Worm (Caenorhabditis elegans) whole organism, L2 larva: ENCODE results near the gene C44B12.6.
A peak's percentile ranks its signal among the peaks of the same experiment; 100 is the strongest.

Experiments used
- C34F6.9 ChIP-seq: fragments of 150-350 bp; optimal IDR thresholded peaks from 2 replicates; lab custom pipeline; 2014; ENCODE audit warnings: missing biosample characterization, missing genetic modification characterization
- F13H6.1 ChIP-seq: sonication (generic microtip); optimal IDR thresholded peaks from 2 replicates; lab custom pipeline; 2016; ENCODE audit warnings: missing genetic modification characterization, missing compliant biosample characterization
- R02D3.7 ChIP-seq: fragments of 150-350 bp; optimal IDR thresholded peaks from 2 replicates; lab custom pipeline; 2014; ENCODE audit warnings: missing biosample characterization, missing genetic modification characterization
- Y55F3AM.14 ChIP-seq: fragments of 200-800 bp; sonication (Bioruptor generic); optimal IDR thresholded peaks from 2 replicates; lab custom pipeline; 2018; ENCODE audit warnings: mild to moderate bottlenecking, missing genetic modification characterization, missing compliant biosample characterization
- ZK546.5 ChIP-seq: sonication (generic microtip); optimal IDR thresholded peaks from 2 replicates; lab custom pipeline; 2017; ENCODE audit warnings: missing biosample characterization, missing genetic modification characterization
- aly-2 ChIP-seq: fragments of 150-350 bp; optimal IDR thresholded peaks from 2 replicates; lab custom pipeline; 2014; ENCODE audit warnings: missing biosample characterization, missing genetic modification characterization
- ama-1 ChIP-seq: fragments of 150-350 bp; optimal IDR thresholded peaks from 2 replicates; lab custom pipeline; 2018; ENCODE audit warnings: inconsistent platforms
- blmp-1 ChIP-seq: sonication (generic microtip); optimal IDR thresholded peaks from 2 replicates; lab custom pipeline; 2017; ENCODE audit warnings: missing genetic modification characterization, mild to moderate bottlenecking, missing compliant biosample characterization, antibody characterized with exemption, moderate library complexity; ENCODE audit not compliant: insufficient read depth
- ceh-16 ChIP-seq: fragments of 150-350 bp; optimal IDR thresholded peaks from 2 replicates; lab custom pipeline; 2014; ENCODE audit warnings: missing biosample characterization, missing genetic modification characterization
- ceh-82 ChIP-seq: fragments of 150-350 bp; optimal IDR thresholded peaks from 2 replicates; lab custom pipeline; 2014; ENCODE audit warnings: missing biosample characterization, missing genetic modification characterization
- crh-2 ChIP-seq: sonication (generic microtip); optimal IDR thresholded peaks from 2 replicates; lab custom pipeline; 2017; ENCODE audit warnings: missing biosample characterization, missing genetic modification characterization
- egl-27 ChIP-seq: sonication (generic microtip); optimal IDR thresholded peaks from 3 replicates; lab custom pipeline; 2017; ENCODE audit warnings: missing biosample characterization, missing genetic modification reagents, missing genetic modification characterization
- elt-1 ChIP-seq: fragments of 150-350 bp; optimal IDR thresholded peaks from 2 replicates; lab custom pipeline; 2014; ENCODE audit warnings: missing biosample characterization, missing genetic modification characterization
- elt-3 ChIP-seq: sonication (generic microtip); optimal IDR thresholded peaks from 2 replicates; lab custom pipeline; 2017; ENCODE audit warnings: missing biosample characterization, missing genetic modification characterization
- gmeb-1 ChIP-seq: fragments of 150-350 bp; optimal IDR thresholded peaks from 2 replicates; lab custom pipeline; 2014; ENCODE audit warnings: missing biosample characterization, missing genetic modification characterization
- lin-13 ChIP-seq: fragments of 150-350 bp; optimal IDR thresholded peaks from 2 replicates; lab custom pipeline; 2014; ENCODE audit warnings: missing biosample characterization, missing genetic modification reagents, missing genetic modification characterization
- lin-39 ChIP-seq: fragments of 150-350 bp; optimal IDR thresholded peaks from 2 replicates; lab custom pipeline; 2014; ENCODE audit warnings: missing biosample characterization, missing genetic modification reagents, missing genetic modification characterization
- lsy-2 ChIP-seq, 2 experiments: fragments of 150-350 bp in 1 of 2; sonication (generic microtip) in 1 of 2; optimal IDR thresholded peaks; 2 replicates each; lab custom pipeline; 2014 to 2017; ENCODE audit warnings: missing biosample characterization in 2 of 2, missing genetic modification characterization in 2 of 2
- mab-5 ChIP-seq: fragments of 150-350 bp; optimal IDR thresholded peaks from 2 replicates; lab custom pipeline; 2014; ENCODE audit warnings: missing biosample characterization, missing genetic modification characterization
- mbf-1 ChIP-seq: sonication (generic microtip); optimal IDR thresholded peaks from 2 replicates; lab custom pipeline; 2017; ENCODE audit warnings: missing biosample characterization, missing genetic modification characterization
- mdl-1 ChIP-seq, 2 experiments: fragments of 150-350 bp in 1 of 2; sonication (generic microtip) in 1 of 2; optimal IDR thresholded peaks; 2 replicates each; lab custom pipeline; 2017; ENCODE audit warnings: missing biosample characterization in 2 of 2, missing genetic modification characterization in 2 of 2
- nhr-10 ChIP-seq: sonication (generic microtip); optimal IDR thresholded peaks from 2 replicates; lab custom pipeline; 2017; ENCODE audit warnings: missing biosample characterization, missing genetic modification characterization
- nhr-11 ChIP-seq: fragments of 150-350 bp; optimal IDR thresholded peaks from 2 replicates; lab custom pipeline; 2014; ENCODE audit warnings: missing biosample characterization, missing genetic modification characterization
- nhr-12 ChIP-seq: fragments of 150-350 bp; optimal IDR thresholded peaks from 2 replicates; lab custom pipeline; 2014; ENCODE audit warnings: missing biosample characterization, missing genetic modification characterization
- nhr-129 ChIP-seq: fragments of 150-350 bp; optimal IDR thresholded peaks from 2 replicates; lab custom pipeline; 2014; ENCODE audit warnings: missing biosample characterization, missing genetic modification characterization
- nhr-21 ChIP-seq: fragments of 150-350 bp; optimal IDR thresholded peaks from 2 replicates; lab custom pipeline; 2014; ENCODE audit warnings: missing biosample characterization, missing genetic modification characterization
- nhr-23 ChIP-seq: fragments of 150-350 bp; optimal IDR thresholded peaks from 2 replicates; lab custom pipeline; 2014; ENCODE audit warnings: missing biosample characterization, missing genetic modification reagents, missing genetic modification characterization
- nhr-237 ChIP-seq: fragments of 150-350 bp; optimal IDR thresholded peaks from 2 replicates; lab custom pipeline; 2014; ENCODE audit warnings: missing biosample characterization, missing genetic modification characterization
- nhr-25 ChIP-seq: fragments of 150-350 bp; sonication (generic microtip); optimal IDR thresholded peaks from 3 replicates; lab custom pipeline; 2014; ENCODE audit warnings: missing biosample characterization, missing genetic modification characterization
- nhr-6 ChIP-seq: fragments of 150-350 bp; optimal IDR thresholded peaks from 2 replicates; lab custom pipeline; 2014; ENCODE audit warnings: missing biosample characterization, missing genetic modification characterization
- nhr-77 ChIP-seq: fragments of 150-350 bp; optimal IDR thresholded peaks from 2 replicates; lab custom pipeline; 2014; ENCODE audit warnings: missing biosample characterization, missing genetic modification characterization
- peb-1 ChIP-seq: fragments of 150-350 bp; optimal IDR thresholded peaks from 2 replicates; lab custom pipeline; 2014; ENCODE audit warnings: missing biosample characterization, missing genetic modification characterization
- sem-4 ChIP-seq: fragments of 150-350 bp; optimal IDR thresholded peaks from 2 replicates; lab custom pipeline; 2014; ENCODE audit warnings: missing biosample characterization, missing genetic modification reagents, missing genetic modification characterization
- sma-9 ChIP-seq, 2 experiments: fragments of 150-350 bp in 1 of 2; sonication (generic microtip) in 1 of 2; optimal IDR thresholded peaks; 2 replicates each; lab custom pipeline; 2014 to 2016; ENCODE audit warnings: missing genetic modification characterization in 2 of 2, mild to moderate bottlenecking in 1 of 2, missing biosample characterization in 1 of 2, missing compliant biosample characterization in 1 of 2, missing genetic modification reagents in 1 of 2, moderate library complexity in 1 of 2
- snpc-4 ChIP-seq: fragments of 150-350 bp; optimal IDR thresholded peaks from 2 replicates; lab custom pipeline; 2014; ENCODE audit warnings: missing biosample characterization, missing genetic modification characterization
- unc-39 ChIP-seq: fragments of 150-350 bp; optimal IDR thresholded peaks from 2 replicates; lab custom pipeline; 2014; ENCODE audit warnings: missing biosample characterization, missing genetic modification characterization
- unc-55 ChIP-seq: fragments of 150-350 bp; sonication (generic microtip); optimal IDR thresholded peaks from 3 replicates; lab custom pipeline; 2014; ENCODE audit warnings: missing biosample characterization, missing genetic modification reagents, missing genetic modification characterization
- unc-62 ChIP-seq: fragments of 150-350 bp; optimal IDR thresholded peaks from 2 replicates; lab custom pipeline; 2014; ENCODE audit warnings: missing biosample characterization, missing genetic modification reagents, missing genetic modification characterization
- zag-1 ChIP-seq: fragments of 150-350 bp; optimal IDR thresholded peaks from 2 replicates; lab custom pipeline; 2014; ENCODE audit warnings: missing biosample characterization, missing genetic modification characterization
- ztf-1 ChIP-seq: fragments of 200-800 bp; sonication (Bioruptor generic); conservative IDR thresholded peaks from 2 replicates; pipeline ENCODE4 v1.3.6; 2022; ENCODE audit warnings: missing genetic modification characterization, missing compliant biosample characterization
- ztf-4 ChIP-seq: fragments of 150-350 bp; optimal IDR thresholded peaks from 2 replicates; lab custom pipeline; 2014; ENCODE audit warnings: missing biosample characterization, missing genetic modification characterization

The C44B12.6 gene

DNA sequence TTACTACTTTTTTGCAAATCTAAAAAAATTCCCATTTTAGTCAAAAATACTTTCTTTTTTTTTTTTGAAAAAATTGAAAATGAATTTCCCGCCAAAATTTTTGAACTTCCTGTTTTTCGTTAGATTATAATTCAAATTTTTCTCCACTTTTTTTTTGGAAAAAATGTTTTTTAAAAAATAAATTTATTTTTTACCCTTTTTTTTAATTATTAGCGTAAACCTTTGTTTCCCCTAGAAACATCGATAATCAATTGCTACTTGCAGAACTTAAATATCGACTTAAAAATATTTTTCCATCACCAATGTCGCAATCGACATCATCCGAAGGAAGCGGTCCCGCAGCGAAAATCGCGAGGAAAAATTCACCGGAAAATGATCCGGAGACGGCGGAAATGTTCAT, 33.9 kb upstream of the C44B12.6 start, which contains the start of gene cec-2:
Gene cec-2 (plus strand): TSS at position 301 of the 400 bp plus-strand sequence.
- TF ChIP-seq elt-1 (no peak), nhr-25 (tag; lab: Kevin White, UChicago) (no peak), mbf-1 (tag; lab: Kevin White, UChicago) (no peak), sma-9 (GFP tag; optimal IDR thresholded peaks at IDR 0.05; lab: Kevin White, UChicago) (no peak), sma-9 (tag; optimal IDR thresholded peaks at IDR 0.05; lab: Kevin White, UChicago) (no peak), ceh-16 (tag; lab: Kevin White, UChicago) (no peak), ztf-1 (no peak), sem-4 (tag; lab: Kevin White, UChicago) (no peak), unc-39 (tag; lab: Kevin White, UChicago) (no peak), nhr-12 (tag; lab: Kevin White, UChicago) (no peak), F13H6.1 (no peak), snpc-4 (no peak), nhr-10 (no peak), nhr-237 (tag; lab: Kevin White, UChicago) (no peak)

DNA sequence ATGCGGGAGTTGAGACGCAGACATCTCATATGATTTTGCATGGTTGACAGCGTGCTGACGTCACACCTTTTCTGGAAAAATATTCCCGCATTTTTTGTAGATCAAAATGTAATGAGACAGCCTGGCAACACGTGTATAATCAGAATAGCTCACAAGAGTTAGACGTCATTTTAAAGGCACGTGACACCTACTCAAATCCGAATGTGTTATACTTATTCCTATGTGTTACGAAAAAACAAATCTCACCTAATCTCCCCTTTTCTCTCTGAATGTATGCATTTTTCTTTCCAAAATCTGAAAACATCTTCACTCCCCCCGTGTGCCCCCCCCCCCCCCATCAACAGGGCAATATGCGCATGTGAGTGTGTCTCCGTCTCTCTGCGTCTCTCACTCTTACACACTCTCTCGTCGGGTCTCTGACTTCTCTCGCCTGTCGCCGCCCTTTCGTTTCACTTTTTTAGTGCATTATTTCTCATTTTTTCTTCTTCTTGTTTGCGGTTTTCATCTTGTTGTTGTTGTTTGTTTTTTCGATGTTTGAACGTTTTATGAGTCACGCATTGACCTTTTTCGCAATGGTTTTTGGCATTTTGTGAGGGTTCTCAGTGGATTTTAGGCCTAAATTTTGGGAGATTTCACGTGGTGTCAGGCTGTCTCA, 31.9 kb upstream of the C44B12.6 start:
- TF ChIP-seq ztf-4 (tag; lab: Kevin White, UChicago) (no peak), mab-5 (tag; lab: Kevin White, UChicago) (peak; percentile 12), unc-39 (tag; lab: Kevin White, UChicago) (no peak), mdl-1 (tag; optimal IDR thresholded peaks at IDR 0.05; lab: Kevin White, UChicago) (peak; percentile 45 to 87), sma-9 (GFP tag; optimal IDR thresholded peaks at IDR 0.05; lab: Kevin White, UChicago) (peak; percentile 45), sma-9 (tag; optimal IDR thresholded peaks at IDR 0.05; lab: Kevin White, UChicago) (no peak), blmp-1 (peak; percentile 54), ceh-16 (tag; lab: Kevin White, UChicago) (no peak), egl-27 (no peak), nhr-129 (tag; lab: Kevin White, UChicago) (peak; percentile 37), ZK546.5 (tag; lab: Kevin White, UChicago) (no peak), ama-1 (no peak), F13H6.1 (peak; percentile 22), nhr-25 (tag; lab: Kevin White, UChicago) (no peak), snpc-4 (no peak), unc-55 (peak; percentile 53), lin-13 (GFP tag; lab: Kevin White, UChicago) (peak; percentile 3), aly-2 (tag; lab: Kevin White, UChicago) (no peak), crh-2 (tag; lab: Kevin White, UChicago) (no peak), zag-1 (tag; lab: Kevin White, UChicago) (no peak), nhr-11 (tag; lab: Kevin White, UChicago) (no peak), lin-39 (no peak), nhr-237 (tag; lab: Kevin White, UChicago) (no peak), nhr-10 (no peak), gmeb-1 (tag; lab: Kevin White, UChicago) (peak; percentile 40), mbf-1 (tag; lab: Kevin White, UChicago) (no peak), ceh-82 (no peak), nhr-6 (no peak), sem-4 (tag; lab: Kevin White, UChicago) (no peak), C34F6.9 (tag; lab: Kevin White, UChicago) (peak; percentile 60), lsy-2 (tag; optimal IDR thresholded peaks at IDR 0.05; lab: Kevin White, UChicago) (peak in 1 of 2 experiments; percentile 61), Y55F3AM.14 (GFP tag; lab: Kevin White, UChicago) (peak; percentile 63), elt-3 (tag; lab: Kevin White, UChicago) (no peak), nhr-21 (tag; lab: Kevin White, UChicago) (no peak), nhr-12 (tag; lab: Kevin White, UChicago) (no peak), unc-62 (GFP tag; lab: Kevin White, UChicago) (no peak), nhr-77 (no peak), peb-1 (tag; lab: Kevin White, UChicago) (no peak), R02D3.7 (tag; lab: Kevin White, UChicago) (no peak), nhr-23 (tag; lab: Kevin White, UChicago) (no peak)
- TF ChIP-seq, all 48 proteins: peak for 12
